Worm (Caenorhabditis elegans): ENCODE data around the gene sar-1.

sar-1 gene

DNA sequence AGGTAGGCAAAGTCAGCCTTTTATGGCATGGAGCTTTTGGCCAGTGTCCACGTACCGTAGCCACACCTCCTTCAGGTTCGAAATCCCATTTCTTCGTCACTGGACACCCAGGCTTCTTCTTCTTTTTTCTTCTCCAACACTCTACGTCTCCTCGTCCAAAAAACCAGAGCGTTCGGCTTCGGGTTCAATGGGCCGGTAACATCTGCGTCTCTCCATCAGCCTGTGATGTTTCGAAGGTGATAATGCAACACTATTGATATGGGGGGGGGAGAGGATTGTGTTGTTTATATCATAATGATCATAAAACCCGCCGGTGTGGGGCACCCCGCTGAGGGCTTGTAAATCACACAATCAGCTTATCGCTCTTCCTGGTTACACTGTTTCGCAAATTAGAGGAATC lies 11.8 kb upstream of the sar-1 start, which contains the start of gene ZK180.6:
Gene ZK180.6 (minus strand): TSS at position 101 of the 400 bp plus-strand sequence.
- TF ChIP-seq Y56A3A.18 (GFP tag; IDR thresholded peaks at IDR 0.05): no peak
- no peak for TF ChIP-seq madf-6 (GFP tag; IDR thresholded peaks at IDR 0.05)
- TF ChIP-seq K11D2.4 (GFP tag; IDR thresholded peaks at IDR 0.05): no peak
- no peak for TF ChIP-seq Y79H2A.3 (GFP tag; conservative IDR thresholded peaks at IDR 0.05)
- TF ChIP-seq pbrm-1 (GFP tag; IDR thresholded peaks at IDR 0.05): no peak

DNA sequence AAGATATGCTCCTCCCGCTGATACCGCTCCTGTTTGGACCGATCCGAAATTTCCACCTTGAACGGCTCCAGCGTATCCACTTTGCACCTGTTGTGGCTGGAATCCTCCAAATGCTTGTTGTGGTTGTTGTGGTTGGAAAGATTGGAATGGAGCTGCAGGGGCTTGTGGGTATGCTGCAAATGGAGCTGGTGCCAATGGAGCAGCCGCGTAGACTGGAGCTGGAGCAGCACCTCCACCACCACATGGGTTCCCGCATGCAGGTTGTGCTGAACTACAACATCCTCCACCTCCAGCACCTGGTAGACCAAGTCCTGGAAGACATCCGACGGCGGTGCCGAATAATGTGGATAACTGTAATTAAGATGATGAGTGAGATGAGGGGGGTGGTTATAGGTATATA lies 10.3 kb upstream of the sar-1 start:
- TF ChIP-seq ccch-3 (GFP tag; optimal IDR thresholded peaks at IDR 0.05) (no peak), hlh-26 (GFP tag; conservative IDR thresholded peaks at IDR 0.05) (no peak), hsf-1 (GFP tag; IDR thresholded peaks at IDR 0.05) (no peak), madf-6 (GFP tag; IDR thresholded peaks at IDR 0.05) (no peak), zfh-2 (GFP tag; conservative IDR thresholded peaks at IDR 0.05) (peak; percentile 73; the same call in 1 of the 2 replicates), egrh-3 (GFP tag; IDR thresholded peaks at IDR 0.05) (peak; percentile 54; the same call in 1 of the 2 replicates), ztf-6 (GFP tag; IDR thresholded peaks at IDR 0.05) (no peak), akir-1 (GFP tag; optimal IDR thresholded peaks at IDR 0.05) (no peak), F52B5.7 (tag; optimal IDR thresholded peaks at IDR 0.05) (no peak), F23B12.7 (tag; optimal IDR thresholded peaks at IDR 0.05; ENCODE audit: insufficient read depth) (no peak), F10E7.11 (tag; optimal IDR thresholded peaks at IDR 0.05) (no peak), gei-17 (GFP tag; optimal IDR thresholded peaks at IDR 0.05) (no peak)

DNA sequence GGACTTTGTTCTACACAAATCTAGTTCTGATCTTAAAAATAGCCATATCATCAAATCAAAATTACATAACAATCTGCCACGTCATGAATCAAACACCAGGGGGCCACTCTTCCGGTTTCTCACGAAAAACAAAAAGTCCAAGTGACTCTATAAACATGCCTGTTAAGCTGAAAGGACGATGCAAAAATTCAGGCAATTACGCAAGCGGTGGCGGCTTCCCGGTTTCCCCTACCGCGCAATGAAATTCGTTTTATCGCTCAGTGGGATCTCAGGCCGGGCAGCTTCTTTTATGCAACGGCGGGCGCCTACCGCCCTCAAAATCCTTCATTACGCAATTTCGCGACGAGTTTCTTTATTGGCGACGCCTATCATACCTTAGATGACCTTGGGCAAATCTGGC lies 6.6 kb upstream of the sar-1 start:
- TF ChIP-seq zfh-2 (GFP tag; conservative IDR thresholded peaks at IDR 0.05) (0 out of 2 replicates have a peak, but pooled peaks have one; percentile 20), unc-62 (GFP tag; optimal IDR thresholded peaks at IDR 0.05) (no peak)

DNA sequence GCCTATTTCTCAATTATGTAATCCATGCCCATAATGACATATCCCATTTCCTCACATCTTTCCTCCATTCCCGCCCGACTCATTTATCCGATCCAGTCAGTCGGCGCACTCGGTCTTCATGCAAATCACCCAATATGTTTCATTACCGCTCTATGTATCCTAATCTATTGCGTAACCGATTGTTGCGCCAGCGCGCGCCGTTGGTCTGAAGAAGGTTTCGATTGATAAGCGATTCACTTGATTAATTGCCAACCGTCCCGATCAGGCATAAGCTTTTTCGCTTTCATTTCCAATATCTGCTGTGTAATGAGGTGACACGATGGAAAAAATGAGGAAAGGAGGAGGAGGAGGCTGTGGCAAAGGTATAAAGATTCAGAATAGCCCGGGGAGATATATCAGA lies 5.0 kb upstream of the sar-1 start:
- TF ChIP-seq bed-2 (GFP tag; IDR thresholded peaks at IDR 0.05) (no peak), Y56A3A.18 (GFP tag; IDR thresholded peaks at IDR 0.05) (no peak), C17E4.6 (GFP tag; IDR thresholded peaks at IDR 0.05) (no peak), dpff-1 (tag; optimal IDR thresholded peaks at IDR 0.05) (no peak), dox-1 (GFP tag; IDR thresholded peaks at IDR 0.05) (no peak), madf-6 (GFP tag; IDR thresholded peaks at IDR 0.05) (no peak), tlf-1 (GFP tag; optimal IDR thresholded peaks at IDR 0.05) (no peak), ztf-25 (GFP tag; IDR thresholded peaks at IDR 0.05) (no peak), egl-44 (GFP tag; IDR thresholded peaks at IDR 0.05) (no peak)

DNA sequence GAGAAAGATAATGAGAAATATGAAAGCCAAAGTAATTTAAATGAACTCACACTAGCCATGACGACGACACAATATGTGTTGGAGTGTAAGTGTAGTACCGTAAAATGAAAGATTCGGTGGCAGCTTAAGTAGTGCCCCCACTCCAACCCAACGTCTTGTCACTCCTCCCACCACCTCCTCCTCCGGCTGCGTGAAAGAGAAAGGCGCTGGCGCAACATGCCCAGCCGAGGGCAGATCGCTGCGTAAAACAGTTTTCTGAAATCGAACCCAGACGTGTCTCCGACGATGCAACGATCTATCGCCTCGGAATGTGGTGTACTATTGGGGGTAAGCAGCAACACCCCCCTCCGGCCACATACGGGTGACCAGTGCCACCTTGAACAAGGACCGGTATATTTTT lies 3.9 kb upstream of the sar-1 start, which contains the start of gene ZK180.5:
Gene ZK180.5 (minus strand): TSS at position 101 of the 400 bp plus-strand sequence.
- no peak for TF ChIP-seq ztf-6 (GFP tag; IDR thresholded peaks at IDR 0.05)
- TF ChIP-seq madf-3 (GFP tag; IDR thresholded peaks at IDR 0.05): 0 out of 2 replicates have a peak, but pooled peaks have one; percentile 42
- no peak for TF ChIP-seq lin-40 (tag; optimal IDR thresholded peaks at IDR 0.05)
- TF ChIP-seq cebp-1 (GFP tag; IDR thresholded peaks at IDR 0.05): no peak
- no peak for TF ChIP-seq cebp-1 (tag; optimal IDR thresholded peaks at IDR 0.05)

DNA sequence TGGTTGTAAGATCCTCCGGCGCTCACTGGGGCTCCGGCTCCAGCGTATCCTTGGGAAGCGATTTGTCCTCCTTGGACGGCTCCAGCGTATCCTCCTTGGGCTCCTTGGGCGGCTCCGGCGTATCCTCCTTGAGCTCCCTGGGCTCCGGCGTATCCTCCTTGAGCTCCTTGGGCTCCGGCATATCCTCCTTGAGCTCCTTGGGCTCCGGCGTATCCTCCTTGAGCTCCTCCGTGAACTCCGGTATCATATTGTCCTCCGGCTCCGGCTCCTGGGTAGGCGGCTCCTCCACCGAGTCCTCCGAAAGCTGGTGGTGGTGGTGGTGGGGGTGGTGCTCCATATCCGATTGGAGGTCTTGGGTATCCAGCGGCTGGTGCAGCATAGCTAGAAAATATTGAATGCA lies 3.4 kb upstream of the sar-1 start:
- TF ChIP-seq sea-2 (GFP tag; IDR thresholded peaks at IDR 0.05) (no peak), egrh-3 (GFP tag; IDR thresholded peaks at IDR 0.05) (peak; percentile 79), zfh-2 (GFP tag; conservative IDR thresholded peaks at IDR 0.05) (peak; percentile 45)
